Fruit fly (Drosophila melanogaster) whole organism, embryonic: ENCODE results near the gene CG32280.

Source experiments
- Atf6 ChIP-seq: fragments of 200-800 bp; sonication (Bioruptor generic); IDR thresholded peaks from 2 replicates; pipeline ENCODE4 v1.3.6; 2022; ENCODE audit warnings: missing biosample characterization, missing genetic modification characterization
- Bdp1 ChIP-seq: fragments of 200-800 bp; sonication (Bioruptor generic); optimal IDR thresholded peaks from 3 replicates; lab custom pipeline; 2016; ENCODE audit warnings: missing biosample characterization, missing genetic modification characterization
- Bgb ChIP-seq: fragments of 200-800 bp; sonication (Bioruptor generic); IDR thresholded peaks from 2 replicates; pipeline ENCODE4 v1.3.6; 2022; ENCODE audit warnings: missing biosample characterization, missing genetic modification characterization; ENCODE audit not compliant: partially characterized antibody
- CG10147 ChIP-seq: fragments of 200-800 bp; sonication (Bioruptor generic); optimal IDR thresholded peaks from 2 replicates; lab custom pipeline; 2019; ENCODE audit warnings: missing biosample characterization, mild to moderate bottlenecking, missing genetic modification characterization, moderate library complexity
- CG10462 ChIP-seq: fragments of 200-800 bp; sonication (Bioruptor generic); optimal IDR thresholded peaks from 2 replicates; lab custom pipeline; 2016; ENCODE audit warnings: missing biosample characterization, missing genetic modification characterization
- CG10543 ChIP-seq: fragments of 200-800 bp; sonication (Bioruptor generic); optimal IDR thresholded peaks from 3 replicates; lab custom pipeline; 2017; ENCODE audit warnings: missing biosample characterization, mild to moderate bottlenecking, missing genetic modification characterization, moderate library complexity
- CG11696 ChIP-seq: fragments of 200-800 bp; sonication (Bioruptor generic); IDR thresholded peaks from 2 replicates; pipeline ENCODE4 v1.3.6; 2022; ENCODE audit warnings: missing biosample characterization, missing genetic modification characterization
- CG12391 ChIP-seq: fragments of 200-800 bp; sonication (Bioruptor generic); optimal IDR thresholded peaks from 3 replicates; lab custom pipeline; 2018; ENCODE audit warnings: missing biosample characterization, mild to moderate bottlenecking, missing genetic modification characterization, moderate library complexity
- CG13287 ChIP-seq: fragments of 200-800 bp; sonication (Bioruptor generic); IDR thresholded peaks from 2 replicates; pipeline ENCODE4 v1.3.6; 2022; ENCODE audit warnings: missing biosample characterization, missing genetic modification characterization; ENCODE audit not compliant: partially characterized antibody
- CG13424 ChIP-seq: fragments of 200-800 bp; sonication (Bioruptor generic); optimal IDR thresholded peaks from 2 replicates; lab custom pipeline; 2019; ENCODE audit warnings: missing biosample characterization, mild to moderate bottlenecking, missing genetic modification characterization, moderate library complexity
- CG17829 ChIP-seq: fragments of 200-800 bp; optimal IDR thresholded peaks from 2 replicates; lab custom pipeline; 2019; ENCODE audit warnings: missing biosample characterization, mild to moderate bottlenecking, missing genetic modification characterization, moderate library complexity
- CG18262 ChIP-seq: fragments of 200-800 bp; optimal IDR thresholded peaks from 3 replicates; lab custom pipeline; 2019; ENCODE audit warnings: missing biosample characterization, mild to moderate bottlenecking, missing genetic modification characterization, moderate library complexity
- CG3726 ChIP-seq: fragments of 200-800 bp; sonication (Bioruptor generic); IDR thresholded peaks from 3 replicates; pipeline ENCODE4, ENCODE4 v1.3.6; 2022; ENCODE audit warnings: missing biosample characterization, missing genetic modification characterization
- CG5245 ChIP-seq: fragments of 200-800 bp; sonication (Bioruptor generic); optimal IDR thresholded peaks from 3 replicates; lab custom pipeline; 2016; ENCODE audit warnings: missing biosample characterization, missing genetic modification characterization
- CG9609 ChIP-seq: fragments of 200-800 bp; sonication (Bioruptor generic); optimal IDR thresholded peaks from 3 replicates; lab custom pipeline; 2016; ENCODE audit warnings: missing biosample characterization, missing genetic modification characterization
- CoRest ChIP-seq: fragments of 200-800 bp; sonication (Bioruptor generic); optimal IDR thresholded peaks from 3 replicates; lab custom pipeline; 2018; ENCODE audit warnings: missing biosample characterization, mild to moderate bottlenecking, missing genetic modification characterization, moderate library complexity
- E2f2 ChIP-seq: fragments of 200-800 bp; sonication (Bioruptor generic); IDR thresholded peaks from 2 replicates; pipeline ENCODE4 v1.3.6; 2022; ENCODE audit warnings: missing biosample characterization, missing genetic modification characterization
- Hey ChIP-seq: fragments of 200-800 bp; sonication (Bioruptor generic); optimal IDR thresholded peaks from 3 replicates; lab custom pipeline; 2018; ENCODE audit warnings: missing biosample characterization, mild to moderate bottlenecking, missing genetic modification characterization
- Hr39 ChIP-seq: fragments of >200 bp; optimal IDR thresholded peaks from 2 replicates; lab custom pipeline; 2017
- Optix ChIP-seq: fragments of 200-800 bp; sonication (Bioruptor generic); IDR thresholded peaks from 3 replicates; pipeline ENCODE4 v1.3.6; 2022; ENCODE audit warnings: missing biosample characterization, missing genetic modification characterization
- Pdp1 ChIP-seq, 2 experiments: fragments of 200-800 bp; sonication (Bioruptor generic); optimal IDR thresholded peaks; 3 replicates each; lab custom pipeline; 2016; ENCODE audit warnings: missing biosample characterization in 2 of 2, missing genetic modification characterization in 2 of 2, mild to moderate bottlenecking in 1 of 2, moderate library complexity in 1 of 2
- Scr ChIP-seq: fragments of 200-800 bp; sonication (Bioruptor generic); IDR thresholded peaks from 2 replicates; pipeline ENCODE4 v1.3.6; 2022; ENCODE audit warnings: missing biosample characterization, missing genetic modification characterization; ENCODE audit not compliant: partially characterized antibody
- Ssrp ChIP-seq: fragments of 200-800 bp; sonication (Bioruptor generic); optimal IDR thresholded peaks from 2 replicates; lab custom pipeline; 2018; ENCODE audit warnings: missing biosample characterization, mild to moderate bottlenecking, missing genetic modification characterization, moderate library complexity
- Tbp ChIP-seq: fragments of >200 bp; optimal IDR thresholded peaks from 2 replicates; lab custom pipeline; 2018; ENCODE audit warnings: missing biosample characterization, missing genetic modification characterization
- ab ChIP-seq: fragments of 200-800 bp; sonication (Bioruptor generic); optimal IDR thresholded peaks from 2 replicates; lab custom pipeline; 2016; ENCODE audit warnings: missing biosample characterization, missing genetic modification characterization
- abd-A ChIP-seq: fragments of 200-800 bp; sonication (Bioruptor generic); optimal IDR thresholded peaks from 3 replicates; lab custom pipeline; 2019; ENCODE audit warnings: missing biosample characterization, mild to moderate bottlenecking, missing genetic modification characterization, moderate library complexity
- ash1 ChIP-seq: fragments of 200-800 bp; sonication (Bioruptor generic); optimal IDR thresholded peaks from 2 replicates; lab custom pipeline; 2018; ENCODE audit warnings: missing biosample characterization, mild to moderate bottlenecking, missing genetic modification characterization
- ato ChIP-seq: fragments of 200-800 bp; sonication (Bioruptor generic); IDR thresholded peaks from 2 replicates; pipeline ENCODE4 v1.3.6; 2022; ENCODE audit warnings: missing biosample characterization, missing genetic modification characterization; ENCODE audit not compliant: partially characterized antibody
- bcd ChIP-seq: fragments of 200-800 bp; sonication (Bioruptor generic); optimal IDR thresholded peaks from 2 replicates; lab custom pipeline; 2017; ENCODE audit warnings: missing biosample characterization, mild to moderate bottlenecking, missing genetic modification characterization
- ci ChIP-seq: fragments of 200-800 bp; sonication (Bioruptor generic); IDR thresholded peaks from 3 replicates; pipeline ENCODE4 v1.3.6; 2022; ENCODE audit warnings: missing biosample characterization, missing genetic modification characterization
- crp ChIP-seq, 2 experiments: fragments of 200-800 bp; sonication (Bioruptor generic); optimal IDR thresholded peaks; 2 replicates in 1 of 2; 3 replicates in 1 of 2; lab custom pipeline; 2017; ENCODE audit warnings: missing biosample characterization in 2 of 2, missing genetic modification characterization in 2 of 2, mild to moderate bottlenecking in 1 of 2, moderate library complexity in 1 of 2
- danr ChIP-seq: fragments of 200-800 bp; sonication (Bioruptor generic); IDR thresholded peaks from 2 replicates; pipeline ENCODE4 v1.3.6; 2022; ENCODE audit warnings: missing biosample characterization, missing genetic modification characterization
- emc ChIP-seq: fragments of 200-800 bp; sonication (Bioruptor generic); optimal IDR thresholded peaks from 2 replicates; lab custom pipeline; 2016; ENCODE audit warnings: missing biosample characterization, missing genetic modification characterization
- ftz-f1 ChIP-seq: fragments of 200-800 bp; sonication (Bioruptor generic); optimal IDR thresholded peaks from 2 replicates; lab custom pipeline; 2016; ENCODE audit warnings: missing biosample characterization, missing genetic modification characterization
- grn ChIP-seq: fragments of 200-800 bp; sonication (Bioruptor generic); optimal IDR thresholded peaks from 3 replicates; lab custom pipeline; 2017; ENCODE audit warnings: missing biosample characterization, missing genetic modification characterization
- her ChIP-seq: fragments of 200-800 bp; sonication (Bioruptor generic); optimal IDR thresholded peaks from 2 replicates; lab custom pipeline; 2016; ENCODE audit warnings: missing biosample characterization, missing genetic modification characterization
- inv ChIP-seq: fragments of 200-800 bp; sonication (Bioruptor generic); IDR thresholded peaks from 2 replicates; pipeline ENCODE4 v1.3.6; 2022; ENCODE audit warnings: missing biosample characterization, missing genetic modification characterization; ENCODE audit not compliant: partially characterized antibody
- prd ChIP-seq, 3 experiments: fragments of >200 bp in 2 of 3; fragments of 200-800 bp in 1 of 3; sonication (Bioruptor generic) in 1 of 3; optimal IDR thresholded peaks in 2 of 3; IDR thresholded peaks in 1 of 3; 2 replicates in 2 of 3; 3 replicates in 1 of 3; pipeline versions ENCODE4 v1.3.6 to Lab custom; 2017 to 2022; ENCODE audit warnings: missing biosample characterization in 1 of 3, missing genetic modification characterization in 1 of 3
- shn ChIP-seq: fragments of 200-800 bp; sonication (Bioruptor generic); optimal IDR thresholded peaks from 3 replicates; lab custom pipeline; 2016; ENCODE audit warnings: missing biosample characterization, missing genetic modification characterization
- tin ChIP-seq: fragments of 200-800 bp; sonication (Bioruptor generic); optimal IDR thresholded peaks from 3 replicates; lab custom pipeline; 2016; ENCODE audit warnings: missing biosample characterization, missing genetic modification characterization
- toy ChIP-seq: fragments of 200-800 bp; sonication (Bioruptor generic); IDR thresholded peaks from 2 replicates; pipeline ENCODE4 v1.3.6; 2022; ENCODE audit warnings: missing biosample characterization, missing genetic modification characterization
- vfl ChIP-seq: fragments of 200-800 bp; sonication (Bioruptor generic); optimal IDR thresholded peaks from 2 replicates; lab custom pipeline; 2016; ENCODE audit warnings: missing biosample characterization, missing genetic modification characterization
- wek ChIP-seq: fragments of 200-800 bp; sonication (Bioruptor generic); optimal IDR thresholded peaks from 3 replicates; lab custom pipeline; 2018; ENCODE audit warnings: missing biosample characterization, mild to moderate bottlenecking, missing genetic modification characterization, moderate library complexity
- zen2 ChIP-seq: fragments of 200-800 bp; sonication (Bioruptor generic); IDR thresholded peaks from 3 replicates; pipeline ENCODE4 v1.3.6; 2022; ENCODE audit warnings: missing biosample characterization, missing genetic modification characterization; ENCODE audit not compliant: partially characterized antibody

The CG32280 gene

DNA sequence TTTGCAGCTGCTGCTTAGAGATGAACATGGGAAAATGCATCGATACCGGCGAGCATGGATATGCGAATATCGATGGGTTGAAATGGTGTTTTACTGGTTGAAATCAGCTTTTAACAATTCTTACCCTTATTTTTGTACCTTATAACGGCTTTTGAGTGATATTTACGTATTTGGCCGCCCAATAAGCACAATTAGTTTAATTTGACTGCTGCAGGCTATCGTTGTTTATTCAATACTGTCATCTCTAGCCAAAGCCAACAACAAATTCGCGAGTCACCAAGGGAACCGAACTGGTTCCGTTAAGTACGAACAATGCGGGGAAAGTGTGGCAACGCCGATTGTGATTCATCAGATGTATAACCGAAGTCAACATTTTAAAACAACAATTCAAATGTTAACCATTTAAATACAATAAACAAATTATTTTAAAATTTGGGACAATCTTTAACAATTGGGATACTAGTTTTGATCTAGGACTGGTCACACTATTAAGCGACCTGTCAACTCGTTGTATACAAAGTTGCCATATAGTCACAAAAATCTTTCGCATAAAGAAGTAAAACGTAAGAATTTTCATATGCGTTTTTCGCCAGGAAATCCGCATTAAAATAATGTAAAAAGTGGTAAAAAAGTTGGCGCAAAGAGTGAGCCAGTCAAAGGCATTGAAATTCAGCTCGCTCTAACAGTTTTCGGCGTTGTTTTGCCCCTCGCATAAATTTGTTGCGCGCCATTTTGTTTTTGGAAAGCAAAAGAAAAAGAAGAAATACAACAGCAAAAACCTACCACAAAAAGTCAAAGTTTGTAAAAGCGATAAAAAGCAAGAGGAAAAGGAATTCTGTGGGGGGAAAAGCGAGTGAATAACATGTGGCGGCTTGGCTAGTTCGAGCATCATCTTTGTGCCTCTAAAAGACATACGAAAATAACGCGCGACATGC lies 16.6 kb upstream of the CG32280 start, which contains the start of the genes Usp5 and BtbVII (continued):
- TF ChIP-seq Hey (tag; lab: Kevin White, UChicago), result no peak
- peak in 1 of 2 experiments; percentile 45 for TF ChIP-seq crp (GFP tag; optimal IDR thresholded peaks at IDR 0.05; lab: Kevin White, UChicago)
- peak; percentile 54 for TF ChIP-seq CG9609 (GFP tag; lab: Kevin White, UChicago)

DNA sequence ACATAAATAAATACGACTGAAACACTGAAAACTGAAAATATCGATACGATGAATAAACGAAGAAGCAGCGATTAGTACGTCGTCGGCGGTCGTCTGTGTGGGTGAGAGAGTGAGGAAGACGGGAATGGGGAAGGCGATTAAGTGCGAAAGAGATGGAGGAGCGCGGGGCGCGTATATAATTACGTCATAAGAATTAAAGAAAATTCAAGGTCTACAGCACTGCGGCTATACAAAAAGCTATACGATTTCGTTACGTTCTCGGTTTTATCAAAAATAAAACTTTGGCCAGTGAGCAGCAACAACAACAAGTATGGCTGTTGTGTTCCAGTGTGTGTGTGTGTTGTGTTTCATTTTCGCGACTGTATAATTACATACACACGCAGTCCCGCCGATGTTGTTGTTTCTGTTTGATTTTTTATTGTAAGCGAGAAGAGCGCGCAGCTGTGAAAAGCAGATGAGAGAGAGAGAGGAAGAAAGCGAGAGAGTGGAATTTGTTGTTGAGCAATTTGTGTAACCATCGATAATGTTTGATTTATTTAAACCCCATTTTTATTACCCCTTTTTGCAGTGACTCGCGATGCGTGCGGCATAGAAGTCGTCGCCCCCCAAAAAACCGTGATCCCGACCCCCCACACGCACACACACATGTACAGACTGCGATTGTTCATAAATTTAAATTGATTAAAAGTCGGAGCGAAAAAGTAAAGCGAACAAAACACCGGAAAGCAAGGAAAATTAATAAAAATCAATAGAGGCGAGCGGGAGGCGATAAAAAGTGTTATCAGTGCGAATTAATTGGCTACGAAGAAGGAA lies 15.7 kb upstream of the CG32280 start:
- TF ChIP-seq wek (GFP tag; lab: Kevin White, UChicago), result no peak
- TF ChIP-seq CG12391 (tag; lab: Kevin White, UChicago), result no peak
- 0 out of 3 replicates have a peak, but pooled peaks have one; percentile 12 for TF ChIP-seq ci (GFP tag; lab: Robert Waterston, UW)
- TF ChIP-seq Ssrp (tag; lab: Kevin White, UChicago), result no peak
- no peak for TF ChIP-seq vfl (GFP tag; lab: Kevin White, UChicago)
- peak; percentile 51; the same call in 1 of the 2 replicates for TF ChIP-seq Atf6 (GFP tag; lab: Robert Waterston, UW)
- TF ChIP-seq Optix (GFP tag; lab: Robert Waterston, UW), result no peak
- TF ChIP-seq toy (GFP tag; lab: Robert Waterston, UW), result no peak
- TF ChIP-seq CG13424 (tag; lab: Kevin White, UChicago), result no peak
- TF ChIP-seq Hr39 (lab: Kevin White, UChicago), result no peak
- TF ChIP-seq Bdp1 (GFP tag; lab: Kevin White, UChicago), result no peak
- TF ChIP-seq grn, result no peak
- TF ChIP-seq CG10147, result peak; percentile 19
- TF ChIP-seq CG17829 (tag; lab: Kevin White, UChicago), result no peak
- TF ChIP-seq prd (optimal IDR thresholded peaks at IDR 0.05; lab: Kevin White, UChicago), result no peak
- TF ChIP-seq prd (GFP tag; IDR thresholded peaks at IDR 0.05; lab: Robert Waterston, UW), result no peak
- no peak for TF ChIP-seq CG3726 (GFP tag; lab: Robert Waterston, UW)
- peak; percentile 99 for TF ChIP-seq abd-A
- TF ChIP-seq E2f2 (GFP tag; lab: Robert Waterston, UW), result no peak
- TF ChIP-seq CG11696 (GFP tag; lab: Robert Waterston, UW), result no peak
- TF ChIP-seq CG10543 (GFP tag; lab: Kevin White, UChicago), result peak; percentile 96
- TF ChIP-seq Scr (GFP tag; lab: Robert Waterston, UW), result no peak
- TF ChIP-seq tin (GFP tag; lab: Kevin White, UChicago), result no peak
- no peak for TF ChIP-seq ash1
- TF ChIP-seq bcd (GFP tag; lab: Kevin White, UChicago), result no peak
- TF ChIP-seq Bgb (GFP tag; lab: Robert Waterston, UW), result peak; percentile 52; the same call in 1 of the 2 replicates
- TF ChIP-seq CG13287 (GFP tag; lab: Robert Waterston, UW), result peak; percentile 46; the same call in 1 of the 2 replicates
- TF ChIP-seq Tbp (GFP tag; lab: Kevin White, UChicago), result no peak
- no peak for TF ChIP-seq CoRest (tag; lab: Kevin White, UChicago)
- TF ChIP-seq Pdp1 (GFP tag; optimal IDR thresholded peaks at IDR 0.05; lab: Kevin White, UChicago), result peak in 1 of 2 experiments; percentile 100
- TF ChIP-seq ato (GFP tag; lab: Robert Waterston, UW), result no peak
- no peak for TF ChIP-seq her (GFP tag; lab: Kevin White, UChicago)
- TF ChIP-seq CG18262 (tag; lab: Kevin White, UChicago), result no peak
- no peak for TF ChIP-seq emc (GFP tag; lab: Kevin White, UChicago)
- peak; percentile 98 for TF ChIP-seq ftz-f1
- no peak for TF ChIP-seq CG5245
- TF ChIP-seq CG10462 (GFP tag; lab: Kevin White, UChicago), result no peak
- TF ChIP-seq ab (GFP tag; lab: Kevin White, UChicago), result no peak
- no peak; the same call in 2 of the 3 replicates for TF ChIP-seq zen2 (GFP tag; lab: Robert Waterston, UW)
- no peak for TF ChIP-seq shn (GFP tag; lab: Kevin White, UChicago)
- TF ChIP-seq danr, result no peak
- no peak for TF ChIP-seq inv (GFP tag; lab: Robert Waterston, UW)
